Fruit fly (Drosophila melanogaster) Kc167 (cell line): ENCODE data around the gene CG12290.

Source experiments
- Myc ChIP-seq: fragments of >200 bp; optimal IDR thresholded peaks from 2 replicates; lab custom pipeline; 2017; ENCODE audit warnings: missing external identifiers
- Sin3A ChIP-seq: fragments of >200 bp; optimal IDR thresholded peaks from 2 replicates; lab custom pipeline; 2018; ENCODE audit warnings: missing external identifiers
- h ChIP-seq: fragments of >200 bp; optimal IDR thresholded peaks from 3 replicates; lab custom pipeline; 2018; ENCODE audit warnings: missing external identifiers
- insv ChIP-seq: fragments of >200 bp; optimal IDR thresholded peaks from 3 replicates; lab custom pipeline; 2018; ENCODE audit warnings: missing external identifiers
- psq ChIP-seq: fragments of >200 bp; optimal IDR thresholded peaks from 2 replicates; lab custom pipeline; 2017; ENCODE audit warnings: missing external identifiers
- ttk ChIP-seq: sonication (Bioruptor generic); optimal IDR thresholded peaks from 2 replicates; lab custom pipeline; 2017; ENCODE audit warnings: missing external identifiers

Gene CG12290

dm6 chr3R:26259863-26260262, 29.8 kb downstream of the CG12290 start:
- TF ChIP-seq psq (lab: Kevin White, UChicago) (no peak), Sin3A (lab: Kevin White, UChicago) (no peak), Myc (lab: Kevin White, UChicago) (no peak), insv (lab: Kevin White, UChicago) (no peak), h (lab: Kevin White, UChicago) (no peak), ttk (lab: Kevin White, UChicago) (no peak)

DNA sequence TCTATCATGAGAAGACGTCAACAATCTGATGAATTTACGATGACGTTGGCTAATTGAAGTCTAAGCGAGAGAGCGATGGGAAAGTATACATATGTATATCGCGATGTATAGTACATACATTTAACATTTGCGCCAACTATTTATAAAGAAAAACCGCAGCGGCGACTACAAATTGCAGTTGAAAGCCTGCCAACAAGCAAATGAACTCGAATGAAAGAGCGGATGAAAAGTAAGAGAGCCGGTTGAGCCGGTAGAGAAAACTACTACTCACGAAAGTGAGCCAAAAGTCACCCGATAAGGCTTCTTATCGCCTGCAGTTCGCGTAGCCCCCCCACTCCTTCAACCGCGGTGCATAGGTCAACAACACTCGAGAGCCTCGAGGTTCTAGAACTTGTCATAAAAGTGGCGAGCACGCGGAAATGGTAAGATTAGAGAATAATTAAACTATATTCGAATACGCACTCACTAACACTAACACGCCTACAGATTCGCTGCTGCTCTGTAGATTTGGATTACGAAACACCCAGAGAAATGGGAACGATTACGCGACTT, 30.7 kb downstream of the CG12290 start:
- no peak for TF ChIP-seq ttk (lab: Kevin White, UChicago)
- TF ChIP-seq Sin3A (lab: Kevin White, UChicago), result no peak
- TF ChIP-seq Myc (lab: Kevin White, UChicago), result no peak
- no peak for TF ChIP-seq psq (lab: Kevin White, UChicago)
- TF ChIP-seq insv (lab: Kevin White, UChicago), result no peak
- no peak for TF ChIP-seq h (lab: Kevin White, UChicago)

DNA sequence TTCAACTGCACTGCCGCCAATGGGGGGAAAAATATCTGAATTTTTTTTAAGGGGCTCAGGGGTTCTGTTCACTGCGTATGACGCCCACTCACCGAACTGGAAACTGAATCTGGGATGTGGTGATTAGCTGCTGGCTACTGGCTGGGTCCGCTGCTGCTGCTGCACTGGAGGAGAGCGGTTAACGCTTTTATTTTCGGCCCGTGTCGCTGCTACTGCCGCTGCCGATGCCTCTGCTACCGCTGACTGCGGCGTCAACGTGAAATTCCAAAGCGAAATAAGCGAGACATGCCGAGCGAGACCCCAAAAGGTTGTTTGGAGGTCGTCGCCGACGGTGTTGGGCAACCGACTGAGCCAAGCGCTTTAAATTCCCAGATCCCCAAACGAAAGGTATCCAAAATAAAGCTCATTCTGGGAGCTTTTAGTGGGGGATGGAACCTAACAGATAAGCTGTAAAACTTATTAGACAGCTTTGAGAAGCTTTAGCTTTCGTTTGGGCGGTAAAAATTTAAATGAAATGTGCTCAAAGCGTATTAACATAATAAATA, 31.3 kb downstream of the CG12290 start, which contains the start of gene Ald1:
TSS of gene Ald1 (minus strand) at position 348 of the 545 bp plus-strand sequence.
- no peak for TF ChIP-seq ttk (lab: Kevin White, UChicago)

DNA sequence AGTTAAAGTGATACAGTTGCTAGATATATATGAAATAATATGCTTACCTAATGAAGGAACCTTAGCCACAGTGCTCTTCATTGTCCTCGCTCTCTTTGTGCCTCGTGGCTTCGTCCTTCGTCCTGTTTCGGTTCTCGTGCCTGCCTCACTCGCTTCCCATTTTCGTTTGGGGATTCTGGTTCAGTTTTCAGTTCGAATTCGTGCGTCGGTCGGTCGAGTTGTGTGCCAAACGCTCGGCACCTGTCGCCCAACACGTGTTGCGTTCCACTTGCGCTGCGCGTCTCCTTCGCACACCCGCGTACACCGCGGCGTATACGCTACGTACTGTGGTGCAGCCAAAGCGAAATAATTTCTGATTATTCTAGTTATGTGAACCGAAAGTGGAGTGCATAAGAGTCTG, 32.4 kb downstream of the CG12290 start, which contains the start of gene CG6154:
TSS of gene CG6154 (plus strand) at position 185 of the 400 bp plus-strand sequence.
- TF ChIP-seq psq (lab: Kevin White, UChicago), result no peak
- no peak for TF ChIP-seq Sin3A (lab: Kevin White, UChicago)
- TF ChIP-seq h (lab: Kevin White, UChicago), result no peak
- no peak for TF ChIP-seq Myc (lab: Kevin White, UChicago)
- no peak for TF ChIP-seq insv (lab: Kevin White, UChicago)
- no peak for TF ChIP-seq ttk (lab: Kevin White, UChicago)

DNA sequence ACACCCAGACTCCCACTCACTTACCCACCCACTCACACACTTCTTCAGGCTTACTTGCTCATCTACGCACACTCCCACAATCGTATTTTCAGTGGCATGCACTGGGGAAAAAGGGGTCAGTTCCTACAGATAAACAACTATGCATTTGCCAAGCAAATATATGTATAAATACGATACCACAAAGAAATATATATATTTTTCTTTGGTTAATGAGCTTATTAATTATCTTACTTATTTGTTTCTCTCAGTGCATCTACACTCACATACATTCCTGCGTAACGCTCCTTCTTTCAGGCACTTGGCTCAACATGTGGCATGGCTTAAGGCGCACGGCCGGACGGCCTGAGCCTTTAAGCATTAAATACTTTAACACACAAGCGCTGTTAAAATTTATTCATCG, 50.4 kb downstream of the CG12290 start:
- TF ChIP-seq ttk (lab: Kevin White, UChicago) (no peak), insv (lab: Kevin White, UChicago) (no peak), Sin3A (lab: Kevin White, UChicago) (no peak), Myc (lab: Kevin White, UChicago) (no peak), psq (lab: Kevin White, UChicago) (no peak), h (lab: Kevin White, UChicago) (no peak)
